Fruit fly (Drosophila melanogaster) whole organism: ENCODE measurements around the gene Syx5.

ENCODE experiments used
- CG8478 ChIP-seq: fragments of >200 bp; optimal IDR thresholded peaks from 2 replicates; lab custom pipeline; 2018; ENCODE audit warnings: inconsistent platforms
- Dll ChIP-seq: fragments of >200 bp; optimal IDR thresholded peaks from 2 replicates; lab custom pipeline; 2017
- EcR ChIP-seq, 2 experiments: fragments of >200 bp; optimal IDR thresholded peaks; 2 replicates each; lab custom pipeline; 2017; ENCODE audit warnings: missing biosample characterization in 2 of 2, missing genetic modification characterization in 2 of 2, missing genetic modification reagents in 2 of 2
- pan ChIP-seq: fragments of >200 bp; optimal IDR thresholded peaks from 2 replicates; lab custom pipeline; 2017
- psq ChIP-seq: fragments of >200 bp; optimal IDR thresholded peaks from 2 replicates; lab custom pipeline; 2017
- usp ChIP-seq: fragments of >200 bp; optimal IDR thresholded peaks from 2 replicates; lab custom pipeline; 2017; ENCODE audit warnings: missing biosample characterization, missing genetic modification characterization, mixed read lengths

DNA sequence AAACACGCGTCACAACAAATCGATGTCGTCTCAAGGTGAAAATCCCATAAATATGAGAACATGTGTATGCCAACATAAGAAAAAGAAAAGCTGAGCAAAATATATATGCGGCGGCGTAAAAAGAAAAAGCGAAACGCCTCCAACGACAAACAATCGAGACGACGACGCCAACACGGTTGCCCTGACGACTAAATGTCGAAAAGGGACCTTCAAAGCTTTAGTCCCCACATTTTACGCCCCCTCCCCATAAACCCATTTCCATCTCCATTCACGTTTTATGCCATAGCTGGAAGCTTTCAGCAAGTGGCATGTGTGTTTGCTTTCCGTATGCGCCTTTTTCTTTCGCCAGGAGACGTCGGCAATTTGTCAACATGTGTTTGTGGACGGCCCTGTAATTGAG lies 29.2 kb upstream of the Syx5 start:
- no peak for TF ChIP-seq usp
- no peak for TF ChIP-seq psq (lab: Kevin White, UChicago)
- no peak for TF ChIP-seq CG8478 (lab: Kevin White, UChicago)
- TF ChIP-seq Dll, result no peak
- no peak for TF ChIP-seq pan (lab: Kevin White, UChicago)
- no peak for TF ChIP-seq EcR (GFP tag; optimal IDR thresholded peaks at IDR 0.05; lab: Kevin White, UChicago)
